Worm (Caenorhabditis elegans): ENCODE results near the gene col-150.

ce11 chrV:10249515-10249914, 44.9 kb downstream of the col-150 start:
- no peak for TF ChIP-seq ztf-11 (tag; optimal IDR thresholded peaks at IDR 0.05)
- TF ChIP-seq unc-62 (GFP tag; optimal IDR thresholded peaks at IDR 0.05): no peak
- TF ChIP-seq mab-5 (tag; optimal IDR thresholded peaks at IDR 0.05): no peak
- no peak for TF ChIP-seq elt-3 (tag; optimal IDR thresholded peaks at IDR 0.05)
- no peak for TF ChIP-seq lsy-2 (tag; optimal IDR thresholded peaks at IDR 0.05)
- TF ChIP-seq lin-39 (tag; optimal IDR thresholded peaks at IDR 0.05): no peak
